Worm (Caenorhabditis elegans) whole organism, late embryonic: ENCODE results near the gene ZK632.12.

ENCODE experiments used
- C08G9.2 ChIP-seq: sonication (generic microtip); optimal IDR thresholded peaks from 2 replicates; lab custom pipeline; 2016; ENCODE audit warnings: mild to moderate bottlenecking, missing genetic modification characterization, moderate library complexity, missing compliant biosample characterization
- C38D4.7 ChIP-seq: fragments of 200-800 bp; sonication (Bioruptor generic); optimal IDR thresholded peaks from 2 replicates; lab custom pipeline; 2018; ENCODE audit warnings: mild to moderate bottlenecking, missing genetic modification characterization, moderate library complexity, missing compliant biosample characterization
- F13H6.1 ChIP-seq: sonication (generic microtip); optimal IDR thresholded peaks from 2 replicates; lab custom pipeline; 2016; ENCODE audit warnings: missing genetic modification characterization, missing compliant biosample characterization
- K09A11.1 ChIP-seq: sonication (generic microtip); optimal IDR thresholded peaks from 2 replicates; lab custom pipeline; 2017; ENCODE audit warnings: antibody characterized with exemption, mild to moderate bottlenecking, missing genetic modification characterization, missing compliant biosample characterization; ENCODE audit not compliant: insufficient read depth
- T23F11.4 ChIP-seq: fragments of 200-800 bp; sonication (Bioruptor generic); optimal IDR thresholded peaks from 2 replicates; lab custom pipeline; 2018; ENCODE audit warnings: mild to moderate bottlenecking, missing genetic modification characterization, missing compliant biosample characterization
- Y22D7AL.16 ChIP-seq: sonication (generic microtip); optimal IDR thresholded peaks from 2 replicates; lab custom pipeline; 2016; ENCODE audit warnings: missing genetic modification characterization, missing compliant biosample characterization
- ahr-1 ChIP-seq: sonication (generic microtip); optimal IDR thresholded peaks from 2 replicates; lab custom pipeline; 2016; ENCODE audit warnings: missing genetic modification characterization, missing compliant biosample characterization
- ama-1 ChIP-seq: fragments of 150-350 bp; optimal IDR thresholded peaks from 2 replicates; lab custom pipeline; 2014
- ceh-18 ChIP-seq: sonication (generic microtip); optimal IDR thresholded peaks from 2 replicates; lab custom pipeline; 2016; ENCODE audit warnings: missing genetic modification characterization, missing compliant biosample characterization
- ceh-2 ChIP-seq: sonication (generic microtip); optimal IDR thresholded peaks from 2 replicates; lab custom pipeline; 2016; ENCODE audit warnings: missing genotype, missing genetic modification characterization, missing compliant biosample characterization
- ceh-22 ChIP-seq: sonication (generic microtip); optimal IDR thresholded peaks from 2 replicates; lab custom pipeline; 2017; ENCODE audit warnings: missing biosample characterization, missing genetic modification characterization
- ceh-24 ChIP-seq: sonication (generic microtip); optimal IDR thresholded peaks from 2 replicates; lab custom pipeline; 2016; ENCODE audit warnings: mild to moderate bottlenecking, missing genetic modification characterization, missing compliant biosample characterization
- ceh-30 ChIP-seq: fragments of 150-350 bp; optimal IDR thresholded peaks from 2 replicates; lab custom pipeline; 2014; ENCODE audit warnings: missing biosample characterization, missing genetic modification characterization
- ceh-31 ChIP-seq: sonication (generic microtip); optimal IDR thresholded peaks from 2 replicates; lab custom pipeline; 2016; ENCODE audit warnings: missing genetic modification characterization, missing compliant biosample characterization
- ceh-34 ChIP-seq: sonication (generic microtip); optimal IDR thresholded peaks from 2 replicates; lab custom pipeline; 2016; ENCODE audit warnings: mild to moderate bottlenecking, missing genetic modification characterization, missing compliant biosample characterization
- ceh-45 ChIP-seq: fragments of 200-800 bp; sonication (Bioruptor generic); IDR thresholded peaks from 2 replicates; pipeline ENCODE4 v1.3.6; 2022; ENCODE audit warnings: missing genetic modification reagents, missing genetic modification characterization, missing compliant biosample characterization
- ceh-6 ChIP-seq: fragments of 200-800 bp; sonication (Bioruptor generic); optimal IDR thresholded peaks from 2 replicates; lab custom pipeline; 2018; ENCODE audit warnings: mild to moderate bottlenecking, missing genetic modification characterization, missing compliant biosample characterization
- ceh-9 ChIP-seq: sonication (generic microtip); optimal IDR thresholded peaks from 2 replicates; lab custom pipeline; 2016; ENCODE audit warnings: mild to moderate bottlenecking, missing genetic modification characterization, inconsistent platforms, missing compliant biosample characterization
- dmd-4 ChIP-seq: sonication (generic microtip); optimal IDR thresholded peaks from 2 replicates; lab custom pipeline; 2016; ENCODE audit warnings: borderline replicate concordance, missing genetic modification characterization, missing compliant biosample characterization
- dve-1 ChIP-seq: sonication (generic microtip); optimal IDR thresholded peaks from 2 replicates; lab custom pipeline; 2017; ENCODE audit warnings: antibody characterized with exemption, mild to moderate bottlenecking, missing genetic modification characterization, missing compliant biosample characterization
- eyg-1 ChIP-seq: sonication (generic microtip); optimal IDR thresholded peaks from 2 replicates; lab custom pipeline; 2016; ENCODE audit warnings: missing genotype, missing genetic modification characterization, missing compliant biosample characterization
- fax-1 ChIP-seq: sonication (generic microtip); optimal IDR thresholded peaks from 2 replicates; lab custom pipeline; 2016; ENCODE audit warnings: missing genotype, missing genetic modification characterization, missing compliant biosample characterization
- fkh-10 ChIP-seq: fragments of 150-350 bp; optimal IDR thresholded peaks from 2 replicates; lab custom pipeline; 2014; ENCODE audit warnings: missing biosample characterization, missing genetic modification reagents, missing genetic modification characterization
- fkh-6 ChIP-seq: sonication (generic microtip); optimal IDR thresholded peaks from 2 replicates; lab custom pipeline; 2016; ENCODE audit warnings: missing genetic modification characterization, missing compliant biosample characterization
- hlh-13 ChIP-seq: fragments of 200-800 bp; sonication (Bioruptor generic); optimal IDR thresholded peaks from 2 replicates; lab custom pipeline; 2018; ENCODE audit warnings: mild to moderate bottlenecking, missing genetic modification characterization, missing compliant biosample characterization
- hlh-15 ChIP-seq: sonication (generic microtip); optimal IDR thresholded peaks from 2 replicates; lab custom pipeline; 2016; ENCODE audit warnings: missing genetic modification characterization, missing compliant biosample characterization
- hlh-30 ChIP-seq: sonication (generic microtip); optimal IDR thresholded peaks from 2 replicates; lab custom pipeline; 2017; ENCODE audit warnings: antibody characterized with exemption, missing genetic modification characterization, missing compliant biosample characterization; ENCODE audit not compliant: insufficient read depth
- hlh-6 ChIP-seq: sonication (generic microtip); optimal IDR thresholded peaks from 2 replicates; lab custom pipeline; 2016; ENCODE audit warnings: missing genotype, missing genetic modification characterization, missing compliant biosample characterization
- hlh-8 ChIP-seq: sonication (generic microtip); optimal IDR thresholded peaks from 2 replicates; lab custom pipeline; 2016; ENCODE audit warnings: missing genotype, missing genetic modification characterization, missing compliant biosample characterization
- lim-6 ChIP-seq: sonication (generic microtip); optimal IDR thresholded peaks from 2 replicates; lab custom pipeline; 2016; ENCODE audit warnings: missing genetic modification characterization, missing compliant biosample characterization
- lin-11 ChIP-seq: fragments of 200-800 bp; sonication (Bioruptor generic); optimal IDR thresholded peaks from 2 replicates; lab custom pipeline; 2018; ENCODE audit warnings: mild to moderate bottlenecking, missing genetic modification characterization, missing compliant biosample characterization
- mec-3 ChIP-seq: sonication (generic microtip); optimal IDR thresholded peaks from 2 replicates; lab custom pipeline; 2016; ENCODE audit warnings: borderline replicate concordance, missing genetic modification characterization, missing compliant biosample characterization
- nhr-11 ChIP-seq: fragments of 150-350 bp; optimal IDR thresholded peaks from 2 replicates; lab custom pipeline; 2014; ENCODE audit warnings: missing biosample characterization, missing genetic modification characterization
- odd-2 ChIP-seq: sonication (generic microtip); optimal IDR thresholded peaks from 2 replicates; lab custom pipeline; 2017; ENCODE audit warnings: antibody characterized with exemption, mild to moderate bottlenecking, missing genetic modification characterization, missing compliant biosample characterization
- pax-1 ChIP-seq: fragments of 150-350 bp; optimal IDR thresholded peaks from 2 replicates; lab custom pipeline; 2014; ENCODE audit warnings: missing biosample characterization, missing genetic modification characterization
- pha-2 ChIP-seq: sonication (generic microtip); optimal IDR thresholded peaks from 2 replicates; lab custom pipeline; 2017; ENCODE audit warnings: mild to moderate bottlenecking, missing genetic modification characterization, missing compliant biosample characterization
- pha-4 ChIP-seq: fragments of 150-350 bp; optimal IDR thresholded peaks from 2 replicates; lab custom pipeline; 2018; ENCODE audit warnings: missing biosample characterization, missing genetic modification reagents, missing genetic modification characterization
- pqm-1 ChIP-seq: sonication (generic microtip); optimal IDR thresholded peaks from 2 replicates; lab custom pipeline; 2016; ENCODE audit warnings: missing genetic modification characterization, missing compliant biosample characterization
- pros-1 ChIP-seq: fragments of 150-350 bp; optimal IDR thresholded peaks from 2 replicates; lab custom pipeline; 2014; ENCODE audit warnings: missing biosample characterization, missing genetic modification reagents, missing genetic modification characterization
- sox-2 ChIP-seq: fragments of 200-800 bp; sonication (Bioruptor generic); IDR thresholded peaks from 2 replicates; pipeline ENCODE4 v1.3.6; 2022; ENCODE audit warnings: missing genetic modification reagents, missing genetic modification characterization, missing compliant biosample characterization
- tbx-2 ChIP-seq: sonication (generic microtip); optimal IDR thresholded peaks from 2 replicates; lab custom pipeline; 2016; ENCODE audit warnings: missing genetic modification characterization, missing compliant biosample characterization
- tbx-7 ChIP-seq: sonication (generic microtip); optimal IDR thresholded peaks from 2 replicates; lab custom pipeline; 2016; ENCODE audit warnings: missing genotype, missing genetic modification characterization, missing compliant biosample characterization
- unc-3 ChIP-seq, 2 experiments: fragments of 200-800 bp in 1 of 2; sonication (Bioruptor generic) in 1 of 2; sonication (generic microtip) in 1 of 2; conservative IDR thresholded peaks in 1 of 2; optimal IDR thresholded peaks in 1 of 2; 2 replicates each; pipeline versions ENCODE4 v1.3.6 to Lab custom; 2016 to 2022; ENCODE audit warnings: missing compliant biosample characterization in 2 of 2, missing genetic modification characterization in 2 of 2, missing genetic modification reagents in 1 of 2
- unc-55 ChIP-seq: sonication (generic microtip); optimal IDR thresholded peaks from 2 replicates; lab custom pipeline; 2017; ENCODE audit warnings: missing biosample characterization, missing genetic modification reagents, missing genetic modification characterization
- unc-86 ChIP-seq: sonication (generic microtip); optimal IDR thresholded peaks from 2 replicates; lab custom pipeline; 2016; ENCODE audit warnings: missing genetic modification characterization, missing compliant biosample characterization
- zip-5 ChIP-seq: sonication (generic microtip); optimal IDR thresholded peaks from 2 replicates; lab custom pipeline; 2016; ENCODE audit warnings: missing genetic modification characterization, missing compliant biosample characterization
- ztf-16 ChIP-seq: sonication (generic microtip); optimal IDR thresholded peaks from 2 replicates; lab custom pipeline; 2017; ENCODE audit warnings: missing genetic modification characterization, missing compliant biosample characterization

ZK632.12 gene

DNA sequence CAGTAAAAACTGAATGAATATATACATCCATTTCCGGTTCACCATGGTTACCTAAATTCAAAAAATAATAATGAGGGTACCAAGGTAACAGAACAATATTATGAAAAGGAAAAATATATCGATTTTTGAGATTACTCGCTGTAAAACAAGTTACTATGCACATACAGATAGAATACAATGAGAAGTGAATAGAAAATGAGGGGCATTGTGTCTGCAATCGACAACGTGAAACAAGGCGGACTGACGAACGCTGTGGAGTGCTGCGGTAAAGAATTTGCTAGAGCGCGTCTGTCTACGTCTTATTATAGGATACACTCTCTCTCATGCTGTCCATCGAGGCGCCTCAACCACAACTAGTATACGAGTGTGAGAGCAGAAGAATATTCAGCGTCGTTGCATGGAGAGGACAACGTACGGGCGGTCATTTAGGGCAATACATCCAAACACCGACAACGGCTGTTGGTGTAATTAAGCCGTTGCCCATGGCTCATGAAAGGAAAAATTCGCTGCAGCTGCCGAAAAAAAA lies 13.5 kb upstream of the ZK632.12 start, which contains the start of gene cnx-1 (continued):
- TF ChIP-seq lim-6 (tag; lab: Kevin White, UChicago) (no peak), hlh-6 (no peak), odd-2 (tag; lab: Kevin White, UChicago) (no peak), hlh-8 (tag; lab: Kevin White, UChicago) (no peak), eyg-1 (no peak), T23F11.4 (GFP tag; lab: Kevin White, UChicago) (no peak), ceh-18 (tag; lab: Kevin White, UChicago) (no peak), ceh-22 (tag; lab: Kevin White, UChicago) (no peak), zip-5 (no peak), pax-1 (no peak), pros-1 (tag; lab: Kevin White, UChicago) (peak; percentile 30), ztf-16 (no peak), unc-86 (tag; lab: Kevin White, UChicago) (peak; percentile 31), unc-55 (GFP tag; lab: Kevin White, UChicago) (no peak), fkh-10 (GFP tag; lab: Kevin White, UChicago) (no peak), dve-1 (tag; lab: Kevin White, UChicago) (no peak)

DNA sequence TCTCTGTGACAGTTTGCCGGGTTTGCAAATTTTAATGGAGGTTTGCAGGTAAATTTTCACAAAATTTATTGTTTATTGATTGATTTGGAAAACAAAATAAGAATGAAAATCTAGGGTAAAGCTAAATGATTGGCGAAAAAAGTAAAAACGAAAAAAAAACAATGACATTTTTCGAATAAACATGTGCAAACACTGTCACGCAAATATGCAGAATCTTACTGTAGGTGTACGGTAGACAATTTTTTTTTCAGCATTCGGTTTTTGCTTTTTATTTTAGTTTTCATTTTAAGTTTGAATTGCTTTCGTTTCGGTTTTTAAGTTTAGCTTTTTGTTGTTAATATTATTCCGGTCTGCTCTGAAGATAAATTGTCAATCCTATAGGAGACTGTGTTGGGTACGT lies 12.7 kb upstream of the ZK632.12 start:
- no peak for TF ChIP-seq mec-3 (tag; lab: Kevin White, UChicago)
- TF ChIP-seq hlh-15 (tag; lab: Kevin White, UChicago), result no peak
- TF ChIP-seq nhr-11 (tag; lab: Kevin White, UChicago), result no peak
- TF ChIP-seq unc-3 (GFP tag; conservative IDR thresholded peaks at IDR 0.05; lab: Robert Waterston, UW), result no peak
- TF ChIP-seq unc-3 (tag; optimal IDR thresholded peaks at IDR 0.05; lab: Kevin White, UChicago), result no peak
- TF ChIP-seq C08G9.2 (tag; lab: Kevin White, UChicago), result no peak
- TF ChIP-seq zip-5, result no peak
- no peak for TF ChIP-seq pha-4 (tag; lab: Kevin White, UChicago)
- TF ChIP-seq sox-2 (GFP tag; lab: Robert Waterston, UW), result no peak
- no peak for TF ChIP-seq F13H6.1
- no peak for TF ChIP-seq K09A11.1 (tag; lab: Kevin White, UChicago)
- TF ChIP-seq ama-1, result no peak
- no peak for TF ChIP-seq pax-1
- TF ChIP-seq fax-1 (tag; lab: Kevin White, UChicago), result no peak
- TF ChIP-seq dmd-4 (tag; lab: Kevin White, UChicago), result no peak
- TF ChIP-seq lin-11 (tag; lab: Kevin White, UChicago), result no peak

DNA sequence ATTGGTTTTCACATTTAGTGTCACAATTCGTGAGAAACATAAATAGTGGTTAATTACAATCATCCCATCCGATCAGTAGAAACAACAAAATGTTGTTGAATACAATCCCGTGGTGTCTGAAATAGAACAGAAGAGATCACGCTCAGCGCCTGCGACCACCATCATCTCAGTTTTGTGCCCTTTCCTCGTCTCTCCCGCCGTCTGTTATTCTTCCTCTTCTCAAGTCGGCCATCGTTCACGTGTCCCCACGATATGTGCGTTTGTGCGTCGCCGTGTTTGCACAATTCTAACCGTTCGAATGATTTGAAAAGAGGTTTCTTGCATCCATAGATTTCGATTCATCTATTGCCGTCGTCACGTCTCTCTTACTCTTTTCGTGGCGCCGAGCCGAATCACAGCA lies 11.8 kb upstream of the ZK632.12 start, which contains the start of gene panl-3:
panl-3 (plus strand) TSS at position 294 of the 400 bp plus-strand sequence.
- TF ChIP-seq ceh-6 (GFP tag; lab: Kevin White, UChicago), result no peak
- no peak for TF ChIP-seq K09A11.1 (tag; lab: Kevin White, UChicago)
- TF ChIP-seq ceh-2 (tag; lab: Kevin White, UChicago), result no peak
- no peak for TF ChIP-seq hlh-13 (GFP tag; lab: Kevin White, UChicago)
- no peak for TF ChIP-seq ceh-18 (tag; lab: Kevin White, UChicago)
- TF ChIP-seq ceh-31 (tag; lab: Kevin White, UChicago), result peak; percentile 41
- TF ChIP-seq ama-1, result no peak
- no peak for TF ChIP-seq ceh-30 (tag; lab: Kevin White, UChicago)
- TF ChIP-seq C38D4.7, result no peak
- TF ChIP-seq pha-2, result no peak
- TF ChIP-seq pqm-1 (tag; lab: Kevin White, UChicago), result no peak
- no peak for TF ChIP-seq pha-4 (tag; lab: Kevin White, UChicago)
- no peak for TF ChIP-seq tbx-7 (tag; lab: Kevin White, UChicago)
- TF ChIP-seq ceh-9 (tag; lab: Kevin White, UChicago), result no peak
- no peak for TF ChIP-seq F13H6.1
- peak; percentile 42 for TF ChIP-seq hlh-6
- no peak for TF ChIP-seq odd-2 (tag; lab: Kevin White, UChicago)
- no peak for TF ChIP-seq unc-3 (GFP tag; conservative IDR thresholded peaks at IDR 0.05; lab: Robert Waterston, UW)
- no peak for TF ChIP-seq unc-3 (tag; optimal IDR thresholded peaks at IDR 0.05; lab: Kevin White, UChicago)
- TF ChIP-seq fkh-6 (tag; lab: Kevin White, UChicago), result no peak
- TF ChIP-seq ahr-1 (tag; lab: Kevin White, UChicago), result no peak
- TF ChIP-seq unc-55 (GFP tag; lab: Kevin White, UChicago), result no peak
- TF ChIP-seq ceh-45 (GFP tag; lab: Robert Waterston, UW), result no peak
- TF ChIP-seq T23F11.4 (GFP tag; lab: Kevin White, UChicago), result no peak
- TF ChIP-seq hlh-30 (tag; lab: Kevin White, UChicago), result peak; percentile 94
- no peak for TF ChIP-seq nhr-11 (tag; lab: Kevin White, UChicago)
- no peak for TF ChIP-seq eyg-1
- peak; percentile 33 for TF ChIP-seq ceh-34 (tag; lab: Kevin White, UChicago)
- TF ChIP-seq tbx-2 (tag; lab: Kevin White, UChicago), result peak; percentile 77
- no peak for TF ChIP-seq Y22D7AL.16
- no peak for TF ChIP-seq ceh-24 (tag; lab: Kevin White, UChicago)
- TF ChIP-seq lim-6 (tag; lab: Kevin White, UChicago), result no peak
